Fruit fly (Drosophila melanogaster) whole organism, embryonic: ENCODE results near the gene Rbbp5.

ENCODE experiments used
- Ada2b ChIP-seq: fragments of 200-800 bp; sonication (Bioruptor generic); IDR thresholded peaks from 2 replicates; pipeline ENCODE4 v1.3.6; 2022; ENCODE audit warnings: missing biosample characterization, missing genetic modification characterization
- Bteb2 ChIP-seq: fragments of 200-800 bp; sonication (Bioruptor generic); optimal IDR thresholded peaks from 2 replicates; lab custom pipeline; 2016; ENCODE audit warnings: missing biosample characterization, missing genetic modification characterization
- CG10565 ChIP-seq: fragments of 200-800 bp; sonication (Bioruptor generic); optimal IDR thresholded peaks from 3 replicates; lab custom pipeline; 2016; ENCODE audit warnings: missing biosample characterization, mild to moderate bottlenecking, missing genetic modification characterization
- CG10979 ChIP-seq: fragments of 200-800 bp; sonication (Bioruptor generic); optimal IDR thresholded peaks from 2 replicates; lab custom pipeline; 2018; ENCODE audit warnings: missing biosample characterization, mild to moderate bottlenecking, missing genetic modification characterization, moderate library complexity
- CG12071 ChIP-seq: fragments of 200-800 bp; sonication (Bioruptor generic); optimal IDR thresholded peaks from 3 replicates; lab custom pipeline; 2018; ENCODE audit warnings: missing biosample characterization, mild to moderate bottlenecking, missing genetic modification characterization
- CG15479 ChIP-seq: fragments of 200-800 bp; sonication (Bioruptor generic); optimal IDR thresholded peaks from 3 replicates; lab custom pipeline; 2019; ENCODE audit warnings: missing biosample characterization, mild to moderate bottlenecking, missing genetic modification characterization, moderate library complexity
- CG1647 ChIP-seq: fragments of 200-800 bp; sonication (Bioruptor generic); optimal IDR thresholded peaks from 3 replicates; lab custom pipeline; 2016; ENCODE audit warnings: missing biosample characterization, missing genetic modification characterization
- CG17568 ChIP-seq: fragments of 200-800 bp; sonication (Bioruptor generic); optimal IDR thresholded peaks from 2 replicates; lab custom pipeline; 2018; ENCODE audit warnings: missing biosample characterization, mild to moderate bottlenecking, missing genetic modification characterization, moderate library complexity
- CG18599 ChIP-seq: fragments of 200-800 bp; sonication (Bioruptor generic); optimal IDR thresholded peaks from 3 replicates; lab custom pipeline; 2017; ENCODE audit warnings: missing biosample characterization, missing genetic modification characterization, mild to moderate bottlenecking, moderate library complexity, missing genetic modification reagents
- CG2202 ChIP-seq: fragments of 200-800 bp; sonication (Bioruptor generic); optimal IDR thresholded peaks from 2 replicates; lab custom pipeline; 2018; ENCODE audit warnings: missing biosample characterization, mild to moderate bottlenecking, missing genetic modification characterization
- CG32532 ChIP-seq: fragments of 200-800 bp; sonication (Bioruptor generic); IDR thresholded peaks from 2 replicates; pipeline ENCODE4 v1.3.6; 2022; ENCODE audit warnings: missing biosample characterization, missing genetic modification characterization
- CG34376 ChIP-seq: fragments of 200-800 bp; sonication (Bioruptor generic); optimal IDR thresholded peaks from 2 replicates; lab custom pipeline; 2018; ENCODE audit warnings: missing biosample characterization, mild to moderate bottlenecking, missing genetic modification characterization
- CG34422 ChIP-seq: fragments of 200-800 bp; sonication (Bioruptor generic); IDR thresholded peaks from 3 replicates; pipeline ENCODE4 v1.3.6; 2022; ENCODE audit warnings: missing biosample characterization, missing genetic modification characterization
- CG4360 ChIP-seq: fragments of 200-800 bp; sonication (Bioruptor generic); IDR thresholded peaks from 2 replicates; pipeline ENCODE4 v1.3.6; 2022; ENCODE audit warnings: missing biosample characterization, missing genetic modification characterization
- CG4424 ChIP-seq: fragments of 200-800 bp; sonication (Bioruptor generic); optimal IDR thresholded peaks from 3 replicates; lab custom pipeline; 2016; ENCODE audit warnings: missing biosample characterization, missing genetic modification characterization
- CG7963 ChIP-seq: fragments of 200-800 bp; sonication (Bioruptor generic); IDR thresholded peaks from 3 replicates; pipeline ENCODE4 v1.3.6; 2022; ENCODE audit warnings: missing biosample characterization, missing genetic modification characterization; ENCODE audit not compliant: partially characterized antibody
- CG8089 ChIP-seq: fragments of 200-800 bp; sonication (Bioruptor generic); optimal IDR thresholded peaks from 3 replicates; lab custom pipeline; 2016; ENCODE audit warnings: missing biosample characterization, missing genetic modification characterization
- CG8478 ChIP-seq: fragments of >200 bp; optimal IDR thresholded peaks from 2 replicates; lab custom pipeline; 2018
- Deaf1 ChIP-seq: fragments of 200-800 bp; optimal IDR thresholded peaks from 3 replicates; lab custom pipeline; 2019; ENCODE audit warnings: missing biosample characterization, mild to moderate bottlenecking, missing genetic modification characterization, moderate library complexity
- Drgx ChIP-seq: fragments of 200-800 bp; sonication (Bioruptor generic); IDR thresholded peaks from 2 replicates; pipeline ENCODE4 v1.3.6; 2022; ENCODE audit warnings: missing biosample characterization, missing genetic modification characterization
- Ets65A ChIP-seq: fragments of 200-800 bp; sonication (Bioruptor generic); peaks from one replicate; lab custom pipeline; 2016; ENCODE audit warnings: missing biosample characterization, missing genetic modification characterization
- HLH4C ChIP-seq: fragments of 200-800 bp; sonication (Bioruptor generic); IDR thresholded peaks from 3 replicates; pipeline ENCODE4 v1.3.6; 2022; ENCODE audit warnings: missing biosample characterization, missing genetic modification characterization; ENCODE audit not compliant: partially characterized antibody
- HLH54F ChIP-seq: fragments of 200-800 bp; sonication (Bioruptor generic); optimal IDR thresholded peaks from 3 replicates; lab custom pipeline; 2016; ENCODE audit warnings: missing biosample characterization, missing genetic modification characterization
- Hey ChIP-seq: fragments of 200-800 bp; sonication (Bioruptor generic); optimal IDR thresholded peaks from 3 replicates; lab custom pipeline; 2018; ENCODE audit warnings: missing biosample characterization, mild to moderate bottlenecking, missing genetic modification characterization
- HmgZ ChIP-seq: fragments of 200-800 bp; sonication (Bioruptor generic); optimal IDR thresholded peaks from 2 replicates; lab custom pipeline; 2018; ENCODE audit warnings: missing biosample characterization, mild to moderate bottlenecking, missing genetic modification characterization
- Hmx ChIP-seq: fragments of 200-800 bp; sonication (Bioruptor generic); optimal IDR thresholded peaks from 2 replicates; lab custom pipeline; 2016; ENCODE audit warnings: missing biosample characterization, missing genetic modification characterization
- Hsf ChIP-seq: fragments of 200-800 bp; sonication (Bioruptor generic); optimal IDR thresholded peaks from 3 replicates; lab custom pipeline; 2016; ENCODE audit warnings: missing biosample characterization, missing genetic modification characterization
- MBD-R2 ChIP-seq: fragments of 200-800 bp; sonication (Bioruptor generic); IDR thresholded peaks from 2 replicates; pipeline ENCODE4 v1.3.6; 2022; ENCODE audit warnings: missing biosample characterization, missing genetic modification characterization
- Ravus ChIP-seq: fragments of 200-800 bp; sonication (Bioruptor generic); IDR thresholded peaks from 2 replicates; pipeline ENCODE4 v1.3.6; 2022; ENCODE audit warnings: missing biosample characterization, missing genetic modification characterization
- az2 ChIP-seq: fragments of 200-800 bp; sonication (Bioruptor generic); optimal IDR thresholded peaks from 3 replicates; lab custom pipeline; 2016; ENCODE audit warnings: missing biosample characterization, missing genetic modification characterization
- da ChIP-seq: fragments of 200-800 bp; sonication (Bioruptor generic); optimal IDR thresholded peaks from 2 replicates; lab custom pipeline; 2016; ENCODE audit warnings: missing biosample characterization, missing genetic modification characterization
- exex ChIP-seq: fragments of 200-800 bp; sonication (Bioruptor generic); optimal IDR thresholded peaks from 4 replicates; lab custom pipeline; 2018; ENCODE audit warnings: missing biosample characterization, mild to moderate bottlenecking, missing genetic modification characterization, moderate library complexity
- gsb ChIP-seq: fragments of 200-800 bp; sonication (Bioruptor generic); IDR thresholded peaks from 2 replicates; pipeline ENCODE4 v1.3.6; 2022; ENCODE audit warnings: missing biosample characterization, missing genetic modification characterization
- hbn ChIP-seq: fragments of 200-800 bp; sonication (Bioruptor generic); IDR thresholded peaks from 2 replicates; pipeline ENCODE4 v1.3.6; 2022; ENCODE audit warnings: missing biosample characterization, missing genetic modification characterization; ENCODE audit not compliant: partially characterized antibody
- hkb ChIP-seq, 2 experiments: fragments of 200-800 bp in 1 of 2; fragments of >200 bp in 1 of 2; sonication (Bioruptor generic) in 1 of 2; IDR thresholded peaks in 1 of 2; optimal IDR thresholded peaks in 1 of 2; 2 replicates each; pipeline versions ENCODE4 v1.3.6 to Lab custom; 2017 to 2022; ENCODE audit warnings: missing biosample characterization in 1 of 2, missing genetic modification characterization in 1 of 2
- ind ChIP-seq: fragments of 200-800 bp; sonication (Bioruptor generic); optimal IDR thresholded peaks from 3 replicates; lab custom pipeline; 2016; ENCODE audit warnings: missing biosample characterization, missing genetic modification characterization
- jumu ChIP-seq: fragments of 200-800 bp; sonication (Bioruptor generic); optimal IDR thresholded peaks from 3 replicates; lab custom pipeline; 2016; ENCODE audit warnings: missing biosample characterization, missing genetic modification characterization
- kni ChIP-seq: fragments of 200-800 bp; sonication (Bioruptor generic); optimal IDR thresholded peaks from 3 replicates; lab custom pipeline; 2017; ENCODE audit warnings: mild to moderate bottlenecking, missing biosample characterization, missing genetic modification reagents, missing genetic modification characterization
- lab ChIP-seq: fragments of 200-800 bp; sonication (Bioruptor generic); optimal IDR thresholded peaks from 3 replicates; lab custom pipeline; 2017; ENCODE audit warnings: missing biosample characterization, missing genetic modification characterization, mild to moderate bottlenecking, moderate library complexity, missing genetic modification reagents
- lov ChIP-seq, 2 experiments: fragments of 200-800 bp in 1 of 2; fragments of >200 bp in 1 of 2; sonication (Bioruptor generic) in 1 of 2; IDR thresholded peaks in 1 of 2; optimal IDR thresholded peaks in 1 of 2; 2 replicates in 1 of 2; 3 replicates in 1 of 2; pipeline versions ENCODE4 v1.3.6 to Lab custom; 2017 to 2022; ENCODE audit warnings: missing biosample characterization in 1 of 2, missing genetic modification characterization in 1 of 2
- pan ChIP-seq, 4 experiments: fragments of >200 bp in 3 of 4; fragments of 200-800 bp in 1 of 4; sonication (Bioruptor generic) in 1 of 4; optimal IDR thresholded peaks in 3 of 4; IDR thresholded peaks in 1 of 4; 2 replicates each; pipeline versions ENCODE4 v1.3.6 to Lab custom; 2017 to 2022; ENCODE audit warnings: missing biosample characterization in 2 of 4, missing genetic modification characterization in 2 of 4, mixed read lengths in 1 of 4
- peb ChIP-seq: fragments of 200-800 bp; sonication (Bioruptor generic); IDR thresholded peaks from 2 replicates; pipeline ENCODE4 v1.3.6; 2022; ENCODE audit warnings: missing biosample characterization, missing genetic modification characterization
- sd ChIP-seq: fragments of 200-800 bp; sonication (Bioruptor generic); optimal IDR thresholded peaks from 3 replicates; lab custom pipeline; 2018; ENCODE audit warnings: missing biosample characterization, mild to moderate bottlenecking, missing genetic modification characterization, moderate library complexity
- sens ChIP-seq: fragments of 200-800 bp; sonication (Bioruptor generic); peaks from one replicate; lab custom pipeline; 2016; ENCODE audit warnings: missing biosample characterization, missing genetic modification characterization
- slp2 ChIP-seq: fragments of 200-800 bp; sonication (Bioruptor generic); optimal IDR thresholded peaks from 2 replicates; lab custom pipeline; 2016; ENCODE audit warnings: missing biosample characterization, missing genetic modification characterization
- sug ChIP-seq: fragments of 200-800 bp; optimal IDR thresholded peaks from 2 replicates; lab custom pipeline; 2019; ENCODE audit warnings: missing biosample characterization, mild to moderate bottlenecking, missing genetic modification characterization, moderate library complexity
- tna ChIP-seq: fragments of 200-800 bp; sonication (Bioruptor generic); IDR thresholded peaks from 2 replicates; pipeline ENCODE4 v1.3.6; 2022; ENCODE audit warnings: missing biosample characterization, missing genetic modification characterization; ENCODE audit not compliant: partially characterized antibody
- tx ChIP-seq: fragments of 200-800 bp; sonication (Bioruptor generic); optimal IDR thresholded peaks from 2 replicates; lab custom pipeline; 2016; ENCODE audit warnings: missing biosample characterization, missing genetic modification characterization
- yki ChIP-seq: fragments of >200 bp; optimal IDR thresholded peaks from 3 replicates; lab custom pipeline; 2018
- z ChIP-seq: fragments of 200-800 bp; sonication (Bioruptor generic); IDR thresholded peaks from 3 replicates; pipeline ENCODE4 v1.3.6; 2022; ENCODE audit warnings: missing biosample characterization, missing genetic modification characterization

Rbbp5 gene

dm6 chr3L:20349333-20349924, 1.7 kb upstream of the Rbbp5 start (continued):
- no peak for TF ChIP-seq HLH4C (GFP tag; lab: Robert Waterston, UW)
- TF ChIP-seq CG1647, result no peak
- no peak for TF ChIP-seq tx
- no peak for TF ChIP-seq CG17568
- no peak for TF ChIP-seq CG4424
- TF ChIP-seq hbn (GFP tag; lab: Robert Waterston, UW), result no peak
- peak; percentile 68 for TF ChIP-seq sug (tag; lab: Kevin White, UChicago)
- TF ChIP-seq ind (GFP tag; lab: Kevin White, UChicago), result no peak
- TF ChIP-seq lab (GFP tag; lab: Kevin White, UChicago), result no peak
- peak; percentile 56 for TF ChIP-seq sens
- 0 out of 2 replicates have a peak, but pooled peaks have one; percentile 15 for TF ChIP-seq tna (GFP tag; lab: Robert Waterston, UW)
- TF ChIP-seq az2 (GFP tag; lab: Kevin White, UChicago), result no peak
- peak; percentile 48 for TF ChIP-seq yki (lab: Kevin White, UChicago)
- peak; percentile 26; the same call in 1 of the 3 replicates for TF ChIP-seq CG34422 (GFP tag; lab: Robert Waterston, UW)
- no peak for TF ChIP-seq CG10979 (tag; lab: Kevin White, UChicago)
- TF ChIP-seq Hmx (GFP tag; lab: Kevin White, UChicago), result no peak
- TF ChIP-seq CG12071 (GFP tag; lab: Kevin White, UChicago), result no peak
- no peak for TF ChIP-seq da (GFP tag; lab: Kevin White, UChicago)
- TF ChIP-seq sd (tag; lab: Kevin White, UChicago), result no peak
- no peak for TF ChIP-seq jumu (GFP tag; lab: Kevin White, UChicago)
- TF ChIP-seq CG18599, result no peak
- TF ChIP-seq CG7963 (GFP tag; lab: Robert Waterston, UW), result peak; percentile 34; the same call in 1 of the 3 replicates
- TF ChIP-seq CG8089 (GFP tag; lab: Kevin White, UChicago), result no peak
- TF ChIP-seq CG2202 (tag; lab: Kevin White, UChicago), result no peak
- TF ChIP-seq peb (GFP tag; lab: Robert Waterston, UW), result no peak
- peak; percentile 0 for TF ChIP-seq HmgZ (tag; lab: Kevin White, UChicago)
- no peak for TF ChIP-seq Drgx (GFP tag; lab: Robert Waterston, UW)
- no peak for TF ChIP-seq CG10565 (GFP tag; lab: Kevin White, UChicago)
- no peak for TF ChIP-seq Deaf1
- TF ChIP-seq exex, result no peak
- TF ChIP-seq CG4360 (GFP tag; lab: Robert Waterston, UW), result no peak
- no peak for TF ChIP-seq Ada2b (GFP tag; lab: Robert Waterston, UW)
- no peak for TF ChIP-seq Ets65A (GFP tag; lab: Kevin White, UChicago)
- TF ChIP-seq gsb (GFP tag; lab: Robert Waterston, UW), result no peak
- peak; percentile 41 for TF ChIP-seq CG8478 (lab: Kevin White, UChicago)
- no peak for TF ChIP-seq hkb (optimal IDR thresholded peaks at IDR 0.05; lab: Kevin White, UChicago)
- TF ChIP-seq hkb (GFP tag; IDR thresholded peaks at IDR 0.05; lab: Robert Waterston, UW), result no peak
- no peak for TF ChIP-seq pan (optimal IDR thresholded peaks at IDR 0.05; lab: Kevin White, UChicago)
- TF ChIP-seq pan (GFP tag; optimal IDR thresholded peaks at IDR 0.05 in 1 of 2, IDR thresholded peaks at IDR 0.05 in 1 of 2), result no peak
- no peak for TF ChIP-seq Hsf
- no peak for TF ChIP-seq HLH54F (GFP tag; lab: Kevin White, UChicago)
- peak; percentile 26 for TF ChIP-seq CG34376
- TF ChIP-seq kni (GFP tag; lab: Kevin White, UChicago), result no peak
- no peak for TF ChIP-seq Bteb2
- no peak for TF ChIP-seq MBD-R2 (GFP tag; lab: Robert Waterston, UW)
- no peak for TF ChIP-seq Ravus (GFP tag; lab: Robert Waterston, UW)
- TF ChIP-seq Hey, result no peak
- TF ChIP-seq lov (optimal IDR thresholded peaks at IDR 0.05; lab: Kevin White, UChicago), result no peak
- TF ChIP-seq lov (GFP tag; IDR thresholded peaks at IDR 0.05; lab: Robert Waterston, UW), result no peak
- TF ChIP-seq CG32532 (GFP tag; lab: Robert Waterston, UW), result peak; percentile 13; the same call in 1 of the 2 replicates
- TF ChIP-seq CG15479 (GFP tag; lab: Kevin White, UChicago), result no peak
- TF ChIP-seq z (GFP tag; lab: Robert Waterston, UW), result peak; percentile 93
- no peak for TF ChIP-seq slp2 (GFP tag; lab: Kevin White, UChicago)
